Fruit fly (Drosophila melanogaster) whole organism, embryonic: ENCODE data around the gene CG15880.

Experiments used
- B-H1 ChIP-seq: fragments of 200-800 bp; sonication (Bioruptor generic); IDR thresholded peaks from 3 replicates; pipeline ENCODE4 v1.3.6; 2022; ENCODE audit warnings: missing biosample characterization, missing genetic modification characterization
- CG11560 ChIP-seq: fragments of 200-800 bp; sonication (Bioruptor generic); IDR thresholded peaks from 3 replicates; pipeline ENCODE4 v1.3.6; 2022; ENCODE audit warnings: missing biosample characterization, missing genetic modification characterization
- CG12104 ChIP-seq: fragments of 200-800 bp; sonication (Bioruptor generic); optimal IDR thresholded peaks from 3 replicates; lab custom pipeline; 2016; ENCODE audit warnings: missing biosample characterization, missing genetic modification characterization
- CG12744 ChIP-seq: fragments of 200-800 bp; sonication (Bioruptor generic); optimal IDR thresholded peaks from 2 replicates; lab custom pipeline; 2016; ENCODE audit warnings: missing biosample characterization, missing genetic modification characterization
- CG12769 ChIP-seq: fragments of 200-800 bp; sonication (Bioruptor generic); optimal IDR thresholded peaks from 2 replicates; lab custom pipeline; 2019; ENCODE audit warnings: missing biosample characterization, mild to moderate bottlenecking, missing genetic modification characterization, moderate library complexity
- CG13296 ChIP-seq: fragments of 200-800 bp; sonication (Bioruptor generic); optimal IDR thresholded peaks from 3 replicates; lab custom pipeline; 2018; ENCODE audit warnings: missing biosample characterization, mild to moderate bottlenecking, missing genetic modification characterization
- CG14050 ChIP-seq: fragments of 200-800 bp; sonication (Bioruptor generic); IDR thresholded peaks from 3 replicates; pipeline ENCODE4 v1.3.6; 2022; ENCODE audit warnings: missing biosample characterization, missing genetic modification characterization
- CG1603 ChIP-seq: fragments of 200-800 bp; sonication (Bioruptor generic); optimal IDR thresholded peaks from 2 replicates; lab custom pipeline; 2019; ENCODE audit warnings: missing biosample characterization, mild to moderate bottlenecking, missing genetic modification characterization, moderate library complexity
- CG16813 ChIP-seq: fragments of 200-800 bp; sonication (Bioruptor generic); IDR thresholded peaks from 3 replicates; pipeline ENCODE4 v1.3.6; 2022; ENCODE audit warnings: missing biosample characterization, missing genetic modification characterization; ENCODE audit not compliant: partially characterized antibody
- CG17361 ChIP-seq: fragments of 200-800 bp; sonication (Bioruptor generic); IDR thresholded peaks from 3 replicates; pipeline ENCODE4 v1.3.6; 2022; ENCODE audit warnings: missing biosample characterization, missing genetic modification characterization
- CG17829 ChIP-seq: fragments of 200-800 bp; optimal IDR thresholded peaks from 2 replicates; lab custom pipeline; 2019; ENCODE audit warnings: missing biosample characterization, mild to moderate bottlenecking, missing genetic modification characterization, moderate library complexity
- CG2120 ChIP-seq: fragments of 200-800 bp; sonication (Bioruptor generic); optimal IDR thresholded peaks from 3 replicates; lab custom pipeline; 2016; ENCODE audit warnings: missing biosample characterization, missing genetic modification characterization
- CG30403 ChIP-seq: fragments of 200-800 bp; sonication (Bioruptor generic); optimal IDR thresholded peaks from 3 replicates; lab custom pipeline; 2016; ENCODE audit warnings: missing biosample characterization, missing genetic modification characterization
- CG31224 ChIP-seq: fragments of 200-800 bp; sonication (Bioruptor generic); IDR thresholded peaks from 2 replicates; pipeline ENCODE4 v1.3.6; 2022; ENCODE audit warnings: missing biosample characterization, missing genetic modification characterization
- CG32532 ChIP-seq: fragments of 200-800 bp; sonication (Bioruptor generic); IDR thresholded peaks from 2 replicates; pipeline ENCODE4 v1.3.6; 2022; ENCODE audit warnings: missing biosample characterization, missing genetic modification characterization
- CG32772 ChIP-seq: fragments of 200-800 bp; sonication (Bioruptor generic); IDR thresholded peaks from 2 replicates; pipeline ENCODE4 v1.3.6; 2022; ENCODE audit warnings: missing biosample characterization, missing genetic modification characterization
- CG3281 ChIP-seq: fragments of 200-800 bp; sonication (Bioruptor generic); optimal IDR thresholded peaks from 3 replicates; lab custom pipeline; 2017; ENCODE audit warnings: missing biosample characterization, mild to moderate bottlenecking, missing genetic modification characterization
- CG42726 ChIP-seq: fragments of 200-800 bp; sonication (Bioruptor generic); IDR thresholded peaks from 2 replicates; pipeline ENCODE4 v1.3.6; 2022; ENCODE audit warnings: missing biosample characterization, missing genetic modification characterization; ENCODE audit not compliant: partially characterized antibody
- CG7357 ChIP-seq: fragments of 200-800 bp; sonication (Bioruptor generic); IDR thresholded peaks from 3 replicates; pipeline ENCODE4 v1.3.6; 2022; ENCODE audit warnings: missing biosample characterization, missing genetic modification characterization
- CG7556 ChIP-seq: fragments of 200-800 bp; sonication (Bioruptor generic); optimal IDR thresholded peaks from 2 replicates; lab custom pipeline; 2017; ENCODE audit warnings: missing biosample characterization, mild to moderate bottlenecking, missing genetic modification characterization
- CG8290 ChIP-seq, 3 experiments: fragments of 200-800 bp; sonication (Bioruptor generic); optimal IDR thresholded peaks; 2 replicates each; lab custom pipeline; 2016 to 2019; ENCODE audit warnings: missing biosample characterization in 3 of 3, missing genetic modification characterization in 3 of 3, mild to moderate bottlenecking in 2 of 3, moderate library complexity in 1 of 3
- CG8388 ChIP-seq: fragments of 200-800 bp; sonication (Bioruptor generic); optimal IDR thresholded peaks from 2 replicates; lab custom pipeline; 2019; ENCODE audit warnings: missing biosample characterization, mild to moderate bottlenecking, missing genetic modification characterization, moderate library complexity
- Dp ChIP-seq: fragments of 200-800 bp; sonication (Bioruptor generic); optimal IDR thresholded peaks from 2 replicates; lab custom pipeline; 2018; ENCODE audit warnings: missing biosample characterization, mild to moderate bottlenecking, missing genetic modification characterization, moderate library complexity
- ERR ChIP-seq: fragments of 200-800 bp; sonication (Bioruptor generic); optimal IDR thresholded peaks from 2 replicates; lab custom pipeline; 2016; ENCODE audit warnings: missing biosample characterization, missing genetic modification characterization
- Fer3 ChIP-seq: fragments of 200-800 bp; sonication (Bioruptor generic); optimal IDR thresholded peaks from 2 replicates; lab custom pipeline; 2018; ENCODE audit warnings: missing biosample characterization, mild to moderate bottlenecking, missing genetic modification characterization, moderate library complexity
- Gsc ChIP-seq: fragments of 200-800 bp; sonication (Bioruptor generic); IDR thresholded peaks from 2 replicates; pipeline ENCODE4 v1.3.6; 2022; ENCODE audit warnings: missing biosample characterization, missing genetic modification characterization
- Jarid2 ChIP-seq: fragments of 200-800 bp; sonication (Bioruptor generic); optimal IDR thresholded peaks from 3 replicates; lab custom pipeline; 2017; ENCODE audit warnings: mild to moderate bottlenecking, missing biosample characterization, missing genetic modification reagents, missing genetic modification characterization
- Med ChIP-seq: fragments of 200-800 bp; sonication (Bioruptor generic); peaks from one replicate; lab custom pipeline; 2016; ENCODE audit warnings: missing biosample characterization, missing genetic modification characterization, mild to moderate bottlenecking, inconsistent platforms, moderate library complexity
- Neu2 ChIP-seq: fragments of 200-800 bp; sonication (Bioruptor generic); optimal IDR thresholded peaks from 3 replicates; lab custom pipeline; 2016; ENCODE audit warnings: missing biosample characterization, missing genetic modification characterization, borderline replicate concordance
- Pdp1 ChIP-seq, 2 experiments: fragments of 200-800 bp; sonication (Bioruptor generic); optimal IDR thresholded peaks; 3 replicates each; lab custom pipeline; 2016; ENCODE audit warnings: missing biosample characterization in 2 of 2, missing genetic modification characterization in 2 of 2, mild to moderate bottlenecking in 1 of 2, moderate library complexity in 1 of 2
- Stat92E ChIP-seq, 3 experiments: fragments of >200 bp in 2 of 3; fragments of 200-800 bp in 1 of 3; sonication (Bioruptor generic) in 1 of 3; optimal IDR thresholded peaks; 2 replicates each; lab custom pipeline; 2017 to 2019; ENCODE audit warnings: missing biosample characterization in 3 of 3, missing genetic modification characterization in 3 of 3, mild to moderate bottlenecking in 1 of 3, moderate library complexity in 1 of 3
- Trl ChIP-seq, 3 experiments: fragments of >200 bp in 2 of 3; fragments of 200-800 bp in 1 of 3; sonication (Bioruptor generic) in 1 of 3; optimal IDR thresholded peaks; 2 replicates in 1 of 3; 3 replicates in 2 of 3; lab custom pipeline; 2016 to 2017; ENCODE audit warnings: missing biosample characterization in 1 of 3, missing genetic modification characterization in 1 of 3
- bigmax ChIP-seq: fragments of 200-800 bp; sonication (Bioruptor generic); optimal IDR thresholded peaks from 2 replicates; lab custom pipeline; 2018; ENCODE audit warnings: missing biosample characterization, mild to moderate bottlenecking, missing genetic modification characterization
- caup ChIP-seq: fragments of 200-800 bp; sonication (Bioruptor generic); optimal IDR thresholded peaks from 3 replicates; lab custom pipeline; 2017; ENCODE audit warnings: missing biosample characterization, mild to moderate bottlenecking, missing genetic modification characterization, moderate library complexity; ENCODE audit not compliant: severe bottlenecking
- chm ChIP-seq: fragments of 200-800 bp; sonication (Bioruptor generic); IDR thresholded peaks from 2 replicates; pipeline ENCODE4 v1.3.6; 2022; ENCODE audit warnings: missing biosample characterization, missing genetic modification characterization
- da ChIP-seq: fragments of 200-800 bp; sonication (Bioruptor generic); optimal IDR thresholded peaks from 2 replicates; lab custom pipeline; 2016; ENCODE audit warnings: missing biosample characterization, missing genetic modification characterization
- dmrt99B ChIP-seq: fragments of 200-800 bp; sonication (Bioruptor generic); optimal IDR thresholded peaks from 2 replicates; lab custom pipeline; 2018; ENCODE audit warnings: missing biosample characterization, mild to moderate bottlenecking, missing genetic modification characterization, moderate library complexity
- ewg ChIP-seq: fragments of 200-800 bp; sonication (Bioruptor generic); optimal IDR thresholded peaks from 3 replicates; lab custom pipeline; 2017; ENCODE audit warnings: mild to moderate bottlenecking, missing biosample characterization, missing genetic modification reagents, missing genetic modification characterization
- eyg ChIP-seq: fragments of 200-800 bp; sonication (Bioruptor generic); optimal IDR thresholded peaks from 3 replicates; lab custom pipeline; 2016; ENCODE audit warnings: missing biosample characterization, missing genetic modification characterization
- kah ChIP-seq: fragments of 200-800 bp; sonication (Bioruptor generic); optimal IDR thresholded peaks from 2 replicates; lab custom pipeline; 2018; ENCODE audit warnings: missing biosample characterization, mild to moderate bottlenecking, missing genetic modification characterization
- mirr ChIP-seq: fragments of 200-800 bp; sonication (Bioruptor generic); optimal IDR thresholded peaks from 3 replicates; lab custom pipeline; 2018; ENCODE audit warnings: missing biosample characterization, mild to moderate bottlenecking, missing genetic modification characterization
- mld ChIP-seq: fragments of 200-800 bp; sonication (Bioruptor generic); IDR thresholded peaks from 3 replicates; pipeline ENCODE4 v1.3.6; 2022; ENCODE audit warnings: missing biosample characterization, missing genetic modification characterization; ENCODE audit not compliant: partially characterized antibody
- odd ChIP-seq: fragments of 200-800 bp; sonication (Bioruptor generic); optimal IDR thresholded peaks from 2 replicates; lab custom pipeline; 2017; ENCODE audit warnings: missing biosample characterization, mild to moderate bottlenecking, missing genetic modification characterization
- org-1 ChIP-seq: fragments of 200-800 bp; sonication (Bioruptor generic); optimal IDR thresholded peaks from 2 replicates; lab custom pipeline; 2017; ENCODE audit warnings: missing biosample characterization, missing genetic modification characterization
- pros ChIP-seq: fragments of 200-800 bp; sonication (Bioruptor generic); optimal IDR thresholded peaks from 3 replicates; lab custom pipeline; 2019; ENCODE audit warnings: missing biosample characterization, mild to moderate bottlenecking, missing genetic modification characterization, moderate library complexity
- rib ChIP-seq: fragments of 200-800 bp; sonication (Bioruptor generic); IDR thresholded peaks from 2 replicates; pipeline ENCODE4 v1.3.6; 2022; ENCODE audit warnings: missing biosample characterization, missing genetic modification characterization
- slbo ChIP-seq: fragments of 200-800 bp; sonication (Bioruptor generic); IDR thresholded peaks from 2 replicates; pipeline ENCODE4 v1.3.6; 2022; ENCODE audit warnings: missing biosample characterization, missing genetic modification characterization
- ssp ChIP-seq: fragments of 200-800 bp; sonication (Bioruptor generic); IDR thresholded peaks from 2 replicates; pipeline ENCODE4 v1.3.6; 2022; ENCODE audit warnings: missing biosample characterization, missing genetic modification characterization
- stc ChIP-seq: fragments of 200-800 bp; sonication (Bioruptor generic); IDR thresholded peaks from 2 replicates; pipeline ENCODE4 v1.3.6; 2022; ENCODE audit warnings: missing biosample characterization, missing genetic modification characterization

CG15880 gene

DNA sequence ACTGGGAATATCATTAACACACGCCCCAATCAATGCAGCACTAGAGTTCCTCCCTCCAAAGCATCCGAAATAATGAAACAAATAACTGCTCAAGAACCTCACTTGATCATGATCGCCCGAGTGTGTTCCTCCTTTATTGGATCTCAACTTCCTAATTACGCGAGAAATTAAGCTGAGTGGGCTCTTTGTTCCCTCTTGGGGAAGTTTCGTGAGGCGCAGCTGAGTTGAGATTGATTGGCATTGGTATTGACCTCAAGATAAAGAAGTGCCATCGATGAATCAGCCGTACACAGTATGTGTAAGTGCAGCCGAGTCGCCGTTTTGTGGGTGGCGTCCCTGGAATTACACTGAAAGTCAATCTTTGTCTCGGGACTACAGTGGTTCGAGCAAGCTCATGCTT is 25.1 kb upstream of the CG15880 start:
- TF ChIP-seq chm (GFP tag; lab: Robert Waterston, UW), result no peak
- no peak for TF ChIP-seq mld
- TF ChIP-seq CG2120 (GFP tag; lab: Kevin White, UChicago), result no peak
- TF ChIP-seq da, result no peak
- no peak for TF ChIP-seq ssp (GFP tag; lab: Robert Waterston, UW)
- TF ChIP-seq Trl (optimal IDR thresholded peaks at IDR 0.05; lab: Kevin White, UChicago), result no peak
- TF ChIP-seq Trl (GFP tag; optimal IDR thresholded peaks at IDR 0.05; lab: Kevin White, UChicago), result no peak
- no peak for TF ChIP-seq CG16813 (GFP tag; lab: Robert Waterston, UW)
- no peak for TF ChIP-seq dmrt99B
- no peak for TF ChIP-seq bigmax
- no peak for TF ChIP-seq Pdp1 (GFP tag; optimal IDR thresholded peaks at IDR 0.05; lab: Kevin White, UChicago)
- TF ChIP-seq CG12104 (GFP tag; lab: Kevin White, UChicago), result no peak
- TF ChIP-seq CG30403 (GFP tag; lab: Kevin White, UChicago), result no peak
- no peak for TF ChIP-seq ERR
- TF ChIP-seq mirr (GFP tag; lab: Kevin White, UChicago), result no peak
- TF ChIP-seq Gsc (GFP tag; lab: Robert Waterston, UW), result no peak

DNA sequence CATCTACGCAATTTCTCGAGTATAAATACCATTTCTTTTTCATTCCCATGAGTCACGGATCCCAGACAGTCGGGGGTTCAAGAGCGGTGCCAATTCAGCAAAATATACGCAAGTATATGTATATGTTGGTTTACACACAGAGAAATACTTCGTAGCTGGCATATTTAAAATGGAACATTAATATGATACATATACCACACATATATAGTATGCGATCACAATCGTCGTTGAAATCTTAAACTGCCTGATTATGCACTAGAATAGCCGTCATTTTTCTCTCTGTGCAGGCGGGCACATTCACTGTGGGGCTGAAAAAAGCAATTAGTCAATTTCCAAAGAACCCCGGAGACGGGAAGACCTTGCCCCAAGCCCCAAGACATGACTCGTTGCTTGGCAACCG is 24.0 kb upstream of the CG15880 start:
- TF ChIP-seq kah (GFP tag; lab: Kevin White, UChicago) (peak; percentile 11), stc (GFP tag; lab: Robert Waterston, UW) (peak; percentile 61), Med (GFP tag; lab: Kevin White, UChicago) (peak; percentile 93), CG42726 (no peak), CG17361 (GFP tag; lab: Robert Waterston, UW) (peak; percentile 59; the same call in 2 of the 3 replicates), CG13296 (GFP tag; lab: Kevin White, UChicago) (peak; percentile 69), CG8388 (GFP tag; lab: Kevin White, UChicago) (peak; percentile 47), Fer3 (peak; percentile 80), caup (GFP tag; lab: Kevin White, UChicago) (peak; percentile 72), eyg (GFP tag; lab: Kevin White, UChicago) (peak; percentile 17), CG32532 (GFP tag; lab: Robert Waterston, UW) (peak; percentile 94), Dp (GFP tag; lab: Kevin White, UChicago) (no peak), CG7556 (peak; percentile 60), org-1 (peak; percentile 68), slbo (GFP tag; lab: Robert Waterston, UW) (peak; percentile 93), CG1603 (tag; lab: Kevin White, UChicago) (peak; percentile 83), Neu2 (no peak), B-H1 (GFP tag; lab: Robert Waterston, UW) (peak; percentile 68; the same call in 2 of the 3 replicates), CG14050 (GFP tag; lab: Robert Waterston, UW) (peak; percentile 44; the same call in 2 of the 3 replicates), Stat92E (GFP tag; optimal IDR thresholded peaks at IDR 0.05; lab: Kevin White, UChicago) (peak in 1 of 3 experiments; percentile 7), CG7357 (GFP tag; lab: Robert Waterston, UW) (peak; percentile 45; the same call in 1 of the 3 replicates), CG31224 (GFP tag; lab: Robert Waterston, UW) (peak; percentile 84), CG8290 (GFP tag; optimal IDR thresholded peaks at IDR 0.05; lab: Kevin White, UChicago) (peak; percentile 38), CG8290 (tag; optimal IDR thresholded peaks at IDR 0.05; lab: Kevin White, UChicago) (peak in 1 of 2 experiments; percentile 79), Jarid2 (GFP tag; lab: Kevin White, UChicago) (peak; percentile 4), CG12769 (tag; lab: Kevin White, UChicago) (peak; percentile 90), CG12744 (GFP tag; lab: Kevin White, UChicago) (no peak), da (no peak), odd (peak; percentile 6), CG32772 (peak; percentile 77), ewg (GFP tag; lab: Kevin White, UChicago) (peak; percentile 43), CG3281 (GFP tag; lab: Kevin White, UChicago) (peak; percentile 83), pros (GFP tag; lab: Kevin White, UChicago) (no peak), rib (GFP tag; lab: Robert Waterston, UW) (peak; percentile 86), CG11560 (tag; lab: Robert Waterston, UW) (peak; percentile 59; the same call in 1 of the 3 replicates), CG17829 (peak; percentile 63)
